Worm (Caenorhabditis elegans) whole organism, late embryonic: Measurements from ENCODE around the gene elpc-2.
A peak's percentile ranks its signal among the peaks of the same experiment; 100 is the strongest.

Experiments used
- T23F11.4 ChIP-seq: fragments of 200-800 bp; sonication (Bioruptor generic); optimal IDR thresholded peaks from 2 replicates; lab custom pipeline; 2018; ENCODE audit warnings: mild to moderate bottlenecking, missing genetic modification characterization, missing compliant biosample characterization
- ahr-1 ChIP-seq: sonication (generic microtip); optimal IDR thresholded peaks from 2 replicates; lab custom pipeline; 2016; ENCODE audit warnings: missing genetic modification characterization, missing compliant biosample characterization
- ceh-18 ChIP-seq: sonication (generic microtip); optimal IDR thresholded peaks from 2 replicates; lab custom pipeline; 2016; ENCODE audit warnings: missing genetic modification characterization, missing compliant biosample characterization
- ceh-19 ChIP-seq: fragments of 200-800 bp; sonication (Bioruptor generic); optimal IDR thresholded peaks from 2 replicates; lab custom pipeline; 2018; ENCODE audit warnings: mild to moderate bottlenecking, missing genetic modification characterization, missing compliant biosample characterization
- ceh-30 ChIP-seq: fragments of 150-350 bp; optimal IDR thresholded peaks from 2 replicates; lab custom pipeline; 2014; ENCODE audit warnings: missing biosample characterization, missing genetic modification characterization
- ceh-31 ChIP-seq: sonication (generic microtip); optimal IDR thresholded peaks from 2 replicates; lab custom pipeline; 2016; ENCODE audit warnings: missing genetic modification characterization, missing compliant biosample characterization
- ceh-48 ChIP-seq: sonication (generic microtip); optimal IDR thresholded peaks from 2 replicates; lab custom pipeline; 2016; ENCODE audit warnings: missing genetic modification characterization, inconsistent platforms, missing compliant biosample characterization
- ceh-6 ChIP-seq: fragments of 200-800 bp; sonication (Bioruptor generic); optimal IDR thresholded peaks from 2 replicates; lab custom pipeline; 2018; ENCODE audit warnings: mild to moderate bottlenecking, missing genetic modification characterization, missing compliant biosample characterization
- ceh-9 ChIP-seq: sonication (generic microtip); optimal IDR thresholded peaks from 2 replicates; lab custom pipeline; 2016; ENCODE audit warnings: mild to moderate bottlenecking, missing genetic modification characterization, inconsistent platforms, missing compliant biosample characterization
- che-1 ChIP-seq: sonication (generic microtip); optimal IDR thresholded peaks from 2 replicates; lab custom pipeline; 2016; ENCODE audit warnings: mild to moderate bottlenecking, missing genetic modification characterization, missing compliant biosample characterization
- dve-1 ChIP-seq: sonication (generic microtip); optimal IDR thresholded peaks from 2 replicates; lab custom pipeline; 2017; ENCODE audit warnings: antibody characterized with exemption, mild to moderate bottlenecking, missing genetic modification characterization, missing compliant biosample characterization
- elt-2 ChIP-seq: sonication (generic microtip); optimal IDR thresholded peaks from 2 replicates; lab custom pipeline; 2016; ENCODE audit warnings: missing genetic modification reagents, missing genetic modification characterization, missing compliant biosample characterization
- ets-4 ChIP-seq: sonication (generic microtip); optimal IDR thresholded peaks from 2 replicates; lab custom pipeline; 2016; ENCODE audit warnings: missing genetic modification characterization, missing compliant biosample characterization
- fkh-6 ChIP-seq: sonication (generic microtip); optimal IDR thresholded peaks from 2 replicates; lab custom pipeline; 2016; ENCODE audit warnings: missing genetic modification characterization, missing compliant biosample characterization
- gmeb-2 ChIP-seq: sonication (generic microtip); optimal IDR thresholded peaks from 2 replicates; lab custom pipeline; 2016; ENCODE audit warnings: missing genetic modification characterization, inconsistent platforms, missing compliant biosample characterization
- hlh-6 ChIP-seq: sonication (generic microtip); optimal IDR thresholded peaks from 2 replicates; lab custom pipeline; 2016; ENCODE audit warnings: missing genotype, missing genetic modification characterization, missing compliant biosample characterization
- mec-3 ChIP-seq: sonication (generic microtip); optimal IDR thresholded peaks from 2 replicates; lab custom pipeline; 2016; ENCODE audit warnings: borderline replicate concordance, missing genetic modification characterization, missing compliant biosample characterization
- nfya-1 ChIP-seq: sonication (generic microtip); optimal IDR thresholded peaks from 2 replicates; lab custom pipeline; 2017; ENCODE audit warnings: missing genetic modification characterization, mild to moderate bottlenecking, missing compliant biosample characterization, antibody characterized with exemption, moderate library complexity
- nhr-11 ChIP-seq: fragments of 150-350 bp; optimal IDR thresholded peaks from 2 replicates; lab custom pipeline; 2014; ENCODE audit warnings: missing biosample characterization, missing genetic modification characterization
- odd-2 ChIP-seq: sonication (generic microtip); optimal IDR thresholded peaks from 2 replicates; lab custom pipeline; 2017; ENCODE audit warnings: antibody characterized with exemption, mild to moderate bottlenecking, missing genetic modification characterization, missing compliant biosample characterization
- pag-3 ChIP-seq: sonication (generic microtip); optimal IDR thresholded peaks from 2 replicates; lab custom pipeline; 2016; ENCODE audit warnings: missing compliant biosample characterization, missing genetic modification characterization, borderline replicate concordance
- pha-2 ChIP-seq: sonication (generic microtip); optimal IDR thresholded peaks from 2 replicates; lab custom pipeline; 2017; ENCODE audit warnings: mild to moderate bottlenecking, missing genetic modification characterization, missing compliant biosample characterization
- pros-1 ChIP-seq: fragments of 150-350 bp; optimal IDR thresholded peaks from 2 replicates; lab custom pipeline; 2014; ENCODE audit warnings: missing biosample characterization, missing genetic modification reagents, missing genetic modification characterization
- sox-2 ChIP-seq: fragments of 200-800 bp; sonication (Bioruptor generic); IDR thresholded peaks from 2 replicates; pipeline ENCODE4 v1.3.6; 2022; ENCODE audit warnings: missing genetic modification reagents, missing genetic modification characterization, missing compliant biosample characterization
- syd-9 ChIP-seq: sonication (generic microtip); optimal IDR thresholded peaks from 2 replicates; lab custom pipeline; 2016; ENCODE audit warnings: mild to moderate bottlenecking, missing genetic modification characterization, moderate library complexity, missing compliant biosample characterization
- tbx-2 ChIP-seq: sonication (generic microtip); optimal IDR thresholded peaks from 2 replicates; lab custom pipeline; 2016; ENCODE audit warnings: missing genetic modification characterization, missing compliant biosample characterization
- tbx-7 ChIP-seq: sonication (generic microtip); optimal IDR thresholded peaks from 2 replicates; lab custom pipeline; 2016; ENCODE audit warnings: missing genotype, missing genetic modification characterization, missing compliant biosample characterization
- unc-42 ChIP-seq: sonication (generic microtip); optimal IDR thresholded peaks from 2 replicates; lab custom pipeline; 2016; ENCODE audit warnings: missing genotype, missing genetic modification characterization, missing compliant biosample characterization
- ztf-16 ChIP-seq: sonication (generic microtip); optimal IDR thresholded peaks from 2 replicates; lab custom pipeline; 2017; ENCODE audit warnings: missing genetic modification characterization, missing compliant biosample characterization

elpc-2 gene

DNA sequence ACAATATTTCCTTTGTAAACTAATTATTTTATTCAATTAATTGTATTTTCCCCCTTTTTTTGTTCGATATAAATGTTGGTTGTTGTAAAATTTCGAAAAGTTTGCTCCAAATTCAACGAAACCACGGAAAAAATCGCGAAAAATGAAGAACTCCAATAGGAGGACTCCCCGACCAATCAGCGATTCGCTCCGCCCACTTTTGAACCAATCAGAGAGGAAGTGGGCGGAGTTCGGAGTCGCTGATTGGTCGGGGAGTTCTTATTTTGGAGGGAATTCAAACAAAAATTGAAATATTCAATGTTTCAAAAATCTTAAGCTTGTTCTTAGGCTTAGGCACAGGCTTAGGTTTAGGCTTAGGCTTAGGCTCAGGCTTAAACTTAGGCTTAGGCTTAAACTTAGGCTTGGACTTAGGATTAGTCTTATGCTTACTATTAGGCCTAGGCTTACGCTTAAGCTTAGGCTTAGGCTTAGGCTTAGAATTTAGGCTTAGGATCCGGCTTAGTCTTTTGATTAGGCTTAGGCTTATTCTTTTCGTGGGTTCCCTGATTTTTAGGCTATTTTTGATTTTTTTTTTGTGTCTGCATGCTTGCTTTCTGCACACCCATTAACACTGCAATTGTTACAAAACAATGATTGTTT, 33.0 kb upstream of the elpc-2 start:
- TF ChIP-seq dve-1 (tag; lab: Kevin White, UChicago) (peak; percentile 53), nfya-1 (peak; percentile 91), tbx-2 (no peak)

DNA sequence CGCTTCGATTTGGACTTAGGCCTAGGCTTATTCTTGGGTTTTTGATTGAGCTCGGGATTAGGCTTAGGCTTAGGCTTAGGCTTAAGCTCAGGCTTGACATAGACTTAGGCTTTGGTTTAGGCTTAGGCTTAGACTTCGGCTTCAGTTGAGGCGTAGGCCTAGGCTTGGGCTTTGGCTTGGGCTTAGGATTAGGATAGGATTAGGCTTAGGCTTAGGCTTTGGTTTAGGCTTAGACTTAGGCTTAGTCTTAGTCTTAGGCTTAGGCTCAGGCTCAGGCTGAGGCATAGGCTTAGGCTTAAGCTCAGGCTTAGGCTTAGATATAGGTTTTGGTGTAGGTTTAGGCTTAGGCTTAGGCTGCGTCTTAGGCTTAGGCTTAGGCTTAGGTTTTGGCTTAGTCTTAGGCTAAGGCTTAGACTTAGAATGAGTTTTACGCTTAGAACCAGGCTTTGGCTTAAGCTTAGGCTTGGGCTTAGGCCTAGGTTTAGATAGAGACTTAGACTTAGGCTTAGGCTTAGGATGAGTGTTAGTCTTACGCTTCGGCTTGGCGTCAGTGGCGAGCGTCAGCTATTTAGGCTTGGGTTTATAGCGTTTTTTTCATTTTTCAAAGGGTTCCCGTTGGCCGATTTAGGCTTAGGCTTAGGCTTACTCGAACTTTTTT, 30.8 kb upstream of the elpc-2 start:
- TF ChIP-seq dve-1 (tag; lab: Kevin White, UChicago) (peak; percentile 93), pag-3 (tag; lab: Kevin White, UChicago) (no peak)

DNA sequence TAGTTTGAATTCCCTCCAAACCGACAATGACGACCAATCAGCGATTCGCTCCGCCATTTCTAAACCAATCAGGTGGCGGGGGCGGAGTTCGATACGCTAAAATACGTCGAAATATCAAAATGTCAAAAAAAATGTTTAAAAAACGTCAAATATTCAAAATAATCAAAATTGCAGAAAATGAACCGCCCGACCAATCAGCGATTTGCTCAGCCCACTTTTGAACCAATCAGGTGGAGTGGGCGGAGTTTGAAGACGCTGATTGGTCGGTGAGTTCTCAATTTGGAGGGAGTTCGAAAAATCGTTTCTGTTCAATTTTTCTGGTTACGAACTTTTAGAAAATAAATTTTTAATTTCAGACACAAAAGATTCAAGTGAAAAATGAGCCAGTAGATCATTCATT, 28.8 kb upstream of the elpc-2 start:
- TF ChIP-seq nfya-1, result peak; percentile 87
- no peak for TF ChIP-seq ceh-19 (GFP tag; lab: Kevin White, UChicago)
- no peak for TF ChIP-seq gmeb-2
- TF ChIP-seq pros-1 (tag; lab: Kevin White, UChicago), result no peak

DNA sequence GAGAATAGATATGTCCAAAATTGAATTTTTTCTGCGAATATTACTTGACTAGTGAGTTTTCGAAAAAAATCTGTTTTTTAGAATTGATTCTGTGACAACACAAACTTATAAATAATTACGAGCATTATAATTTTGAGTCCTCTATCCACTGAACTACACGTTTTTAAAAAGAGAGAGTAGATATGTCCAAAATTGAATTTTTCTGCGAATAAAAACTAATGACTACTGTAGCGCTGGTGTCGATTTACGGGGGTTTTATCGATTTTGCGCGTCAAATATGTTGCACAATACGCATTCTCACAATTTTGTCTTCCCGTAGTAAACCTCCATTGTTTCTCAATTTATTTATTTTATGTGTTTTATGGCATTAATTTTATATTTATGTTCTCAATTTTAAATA, 21.5 kb upstream of the elpc-2 start:
- TF ChIP-seq nfya-1 (no peak), ceh-9 (tag; lab: Kevin White, UChicago) (no peak), sox-2 (GFP tag; lab: Robert Waterston, UW) (no peak), unc-42 (tag; lab: Kevin White, UChicago) (no peak), ceh-48 (tag; lab: Kevin White, UChicago) (no peak), tbx-2 (no peak)
- TF ChIP-seq, all 69 proteins: peak for 0

DNA sequence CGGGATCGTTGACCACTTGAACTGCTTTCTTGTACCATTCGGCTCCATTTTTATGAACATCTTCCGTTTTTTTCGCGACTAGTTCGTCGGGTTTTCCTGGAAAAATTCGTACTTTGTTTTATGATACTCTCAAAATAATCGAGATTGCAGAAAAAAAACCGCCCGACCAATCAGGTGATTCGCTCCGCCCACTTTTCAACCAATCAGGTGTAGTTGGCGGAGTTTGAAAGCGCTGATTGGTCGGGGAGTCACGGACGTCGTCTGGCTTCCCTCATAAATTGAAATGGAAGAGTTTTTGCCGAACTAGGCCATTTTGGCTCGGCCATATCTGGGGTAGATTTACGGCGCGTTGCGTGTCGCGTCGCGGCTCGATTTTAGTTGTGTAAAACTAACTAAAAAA, 20.9 kb upstream of the elpc-2 start:
- TF ChIP-seq ets-4 (tag; lab: Kevin White, UChicago), result no peak
- TF ChIP-seq T23F11.4, result no peak
- no peak for TF ChIP-seq ceh-30 (tag; lab: Kevin White, UChicago)
- TF ChIP-seq tbx-7 (tag; lab: Kevin White, UChicago), result no peak
- no peak for TF ChIP-seq gmeb-2
- no peak for TF ChIP-seq mec-3
- TF ChIP-seq hlh-6 (tag; lab: Kevin White, UChicago), result no peak
- peak; percentile 79 for TF ChIP-seq nfya-1

DNA sequence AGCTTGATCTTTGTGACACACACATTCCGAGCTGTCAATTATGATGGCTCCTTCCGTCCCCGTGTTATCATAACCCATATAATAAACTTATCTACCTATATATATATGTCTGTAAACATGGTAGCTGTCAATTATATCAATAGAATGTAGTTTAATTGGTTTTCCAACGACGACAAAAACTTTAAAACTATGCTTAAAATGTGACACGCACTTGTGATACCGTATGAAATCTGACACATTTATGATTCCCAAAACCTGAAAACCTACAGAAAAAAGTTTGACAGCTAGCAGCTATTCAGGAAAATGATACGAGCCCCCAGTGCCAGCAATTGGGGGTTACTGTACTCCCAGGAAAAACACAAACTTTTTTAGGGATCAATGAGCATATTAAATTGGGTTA, 14.8 kb upstream of the elpc-2 start:
- no peak for TF ChIP-seq sox-2 (GFP tag; lab: Robert Waterston, UW)
- no peak for TF ChIP-seq elt-2 (tag; lab: Kevin White, UChicago)
- no peak for TF ChIP-seq syd-9 (tag; lab: Kevin White, UChicago)
- no peak for TF ChIP-seq ztf-16 (tag; lab: Kevin White, UChicago)
- TF ChIP-seq pha-2 (tag; lab: Kevin White, UChicago), result no peak
- no peak for TF ChIP-seq ceh-6 (GFP tag; lab: Kevin White, UChicago)
- no peak for TF ChIP-seq ceh-31 (tag; lab: Kevin White, UChicago)
- TF ChIP-seq hlh-6 (tag; lab: Kevin White, UChicago), result no peak
- no peak for TF ChIP-seq nhr-11 (tag; lab: Kevin White, UChicago)
- no peak for TF ChIP-seq odd-2 (tag; lab: Kevin White, UChicago)
- TF ChIP-seq ceh-48 (tag; lab: Kevin White, UChicago), result no peak
- no peak for TF ChIP-seq che-1 (tag; lab: Kevin White, UChicago)
- no peak for TF ChIP-seq ahr-1 (tag; lab: Kevin White, UChicago)
- no peak for TF ChIP-seq fkh-6 (tag; lab: Kevin White, UChicago)
- no peak for TF ChIP-seq unc-42 (tag; lab: Kevin White, UChicago)
- TF ChIP-seq ceh-18 (tag; lab: Kevin White, UChicago), result no peak
